Worm (Caenorhabditis elegans) whole organism, L4 larva: Measurements from ENCODE around the gene M04G7.5.

Source experiments
- F49E8.2 ChIP-seq: sonication (generic microtip); optimal IDR thresholded peaks from 2 replicates; lab custom pipeline; 2016; ENCODE audit warnings: missing compliant biosample characterization, mild to moderate bottlenecking, missing genetic modification characterization, borderline replicate concordance
- R02D3.7 ChIP-seq: fragments of 150-350 bp; sonication (generic microtip); optimal IDR thresholded peaks from 3 replicates; lab custom pipeline; 2014; ENCODE audit warnings: missing biosample characterization, missing genetic modification characterization
- Y5F2A.4 ChIP-seq: fragments of 200-800 bp; sonication (Bioruptor generic); optimal IDR thresholded peaks from 2 replicates; lab custom pipeline; 2018; ENCODE audit warnings: mild to moderate bottlenecking, missing genetic modification characterization, missing compliant biosample characterization
- arid-1 ChIP-seq: fragments of 200-800 bp; sonication (Bioruptor generic); conservative IDR thresholded peaks from 2 replicates; pipeline ENCODE4 v1.3.6; 2022; ENCODE audit warnings: missing genetic modification reagents, missing genetic modification characterization, missing compliant biosample characterization
- ceh-82 ChIP-seq: sonication (generic microtip); optimal IDR thresholded peaks from 2 replicates; lab custom pipeline; 2017; ENCODE audit warnings: missing biosample characterization, missing genetic modification characterization
- hlh-11 ChIP-seq: fragments of 200-800 bp; sonication (Bioruptor generic); optimal IDR thresholded peaks from 2 replicates; lab custom pipeline; 2018; ENCODE audit warnings: mild to moderate bottlenecking, missing genetic modification characterization, missing compliant biosample characterization
- lin-15B ChIP-seq: fragments of 150-350 bp; sonication (generic microtip); optimal IDR thresholded peaks from 3 replicates; lab custom pipeline; 2014; ENCODE audit warnings: missing biosample characterization, missing genetic modification characterization
- lin-39 ChIP-seq: fragments of 150-350 bp; optimal IDR thresholded peaks from 2 replicates; lab custom pipeline; 2014; ENCODE audit warnings: missing biosample characterization, missing genetic modification reagents, missing genetic modification characterization
- lir-3 ChIP-seq: sonication (generic microtip); optimal IDR thresholded peaks from 2 replicates; lab custom pipeline; 2016; ENCODE audit warnings: mild to moderate bottlenecking, missing genetic modification characterization, missing compliant biosample characterization
- mxl-2 ChIP-seq: fragments of 200-800 bp; sonication (Bioruptor generic); conservative IDR thresholded peaks from 2 replicates; pipeline ENCODE4 v1.3.6; 2022; ENCODE audit warnings: missing genetic modification reagents, missing genetic modification characterization, missing compliant biosample characterization
- unc-62 ChIP-seq, 3 experiments: fragments of 150-350 bp in 1 of 3; sonication (generic microtip); optimal IDR thresholded peaks in 2 of 3; peaks in 1 of 3; 1 replicate in 1 of 3; 2 replicates in 2 of 3; lab custom pipeline; 2014 to 2017; ENCODE audit warnings: missing biosample characterization in 3 of 3, missing genetic modification characterization in 3 of 3, missing genetic modification reagents in 3 of 3, missing genotype in 1 of 3

ce11 chrIV:443622-444021 is 11.3 kb upstream of the M04G7.5 start, which contains the start of gene mrpl-55:
- TF ChIP-seq lin-15B (tag; lab: Kevin White, UChicago) (no peak), F49E8.2 (no peak), lir-3 (tag; lab: Kevin White, UChicago) (no peak), ceh-82 (tag; lab: Kevin White, UChicago) (no peak), hlh-11 (tag; lab: Kevin White, UChicago) (peak; percentile 62), arid-1 (no peak), unc-62 (GFP tag; optimal IDR thresholded peaks at IDR 0.05 in 1 of 2; lab: Kevin White, UChicago) (no peak), unc-62 (tag; optimal IDR thresholded peaks at IDR 0.05; lab: Kevin White, UChicago) (no peak), lin-39 (tag; lab: Kevin White, UChicago) (no peak), mxl-2 (GFP tag; lab: Robert Waterston, UW) (no peak), R02D3.7 (tag; lab: Kevin White, UChicago) (no peak), Y5F2A.4 (GFP tag; lab: Kevin White, UChicago) (no peak)
